Worm (Caenorhabditis elegans) whole organism, L4 larva: ENCODE results near the gene srbc-58.

Source experiments
- F49E8.2 ChIP-seq: sonication (generic microtip); optimal IDR thresholded peaks from 2 replicates; lab custom pipeline; 2016; ENCODE audit warnings: missing compliant biosample characterization, mild to moderate bottlenecking, missing genetic modification characterization, borderline replicate concordance
- Y105C5A.15 ChIP-seq: fragments of 200-800 bp; sonication (Bioruptor generic); IDR thresholded peaks from 2 replicates; pipeline ENCODE4 v1.3.6; 2022; ENCODE audit warnings: missing genetic modification characterization, missing compliant biosample characterization
- fos-1 ChIP-seq: fragments of 150-350 bp; optimal IDR thresholded peaks from 2 replicates; lab custom pipeline; 2014; ENCODE audit warnings: missing biosample characterization, missing genetic modification characterization
- hlh-30 ChIP-seq: sonication (generic microtip); optimal IDR thresholded peaks from 2 replicates; lab custom pipeline; 2017; ENCODE audit warnings: antibody characterized with exemption, mild to moderate bottlenecking, missing genetic modification characterization, missing compliant biosample characterization; ENCODE audit not compliant: insufficient read depth
- mep-1 ChIP-seq: fragments of 150-350 bp; sonication (generic microtip); optimal IDR thresholded peaks from 3 replicates; lab custom pipeline; 2014; ENCODE audit warnings: missing biosample characterization, missing genetic modification characterization
- nhr-111 ChIP-seq: fragments of 200-800 bp; sonication (Bioruptor generic); optimal IDR thresholded peaks from 2 replicates; lab custom pipeline; 2018; ENCODE audit warnings: mild to moderate bottlenecking, missing genetic modification characterization, missing compliant biosample characterization
- nhr-28 ChIP-seq: fragments of 150-350 bp; optimal IDR thresholded peaks from 2 replicates; lab custom pipeline; 2014; ENCODE audit warnings: missing biosample characterization, missing genetic modification characterization
- nhr-42 ChIP-seq: fragments of 200-800 bp; sonication (Bioruptor generic); IDR thresholded peaks from 2 replicates; pipeline ENCODE4 v1.3.6; 2022; ENCODE audit warnings: missing genetic modification characterization, missing compliant biosample characterization
- pha-4 ChIP-seq, 2 experiments: fragments of 150-350 bp in 1 of 2; fragments of 200-800 bp in 1 of 2; sonication (Bioruptor generic) in 1 of 2; IDR thresholded peaks in 1 of 2; optimal IDR thresholded peaks in 1 of 2; 2 replicates each; pipeline versions ENCODE4 v1.3.6 to Lab custom; 2014 to 2022; ENCODE audit warnings: missing genetic modification characterization in 2 of 2, missing genetic modification reagents in 2 of 2, missing biosample characterization in 1 of 2, missing compliant biosample characterization in 1 of 2
- snpc-4 ChIP-seq: fragments of 150-350 bp; optimal IDR thresholded peaks from 2 replicates; lab custom pipeline; 2014; ENCODE audit warnings: missing biosample characterization, missing genetic modification characterization
- unc-62 ChIP-seq, 3 experiments: fragments of 150-350 bp in 1 of 3; sonication (generic microtip); optimal IDR thresholded peaks in 2 of 3; peaks in 1 of 3; 1 replicate in 1 of 3; 2 replicates in 2 of 3; lab custom pipeline; 2014 to 2017; ENCODE audit warnings: missing biosample characterization in 3 of 3, missing genetic modification characterization in 3 of 3, missing genetic modification reagents in 3 of 3, missing genotype in 1 of 3
- zfp-3 ChIP-seq: fragments of 200-800 bp; sonication (Bioruptor generic); conservative IDR thresholded peaks from 2 replicates; pipeline ENCODE4 v1.3.6; 2022; ENCODE audit warnings: missing genetic modification reagents, missing genetic modification characterization, missing compliant biosample characterization
- ztf-7 ChIP-seq: fragments of 150-350 bp; optimal IDR thresholded peaks from 2 replicates; lab custom pipeline; 2014; ENCODE audit warnings: missing biosample characterization, missing genetic modification characterization

DNA sequence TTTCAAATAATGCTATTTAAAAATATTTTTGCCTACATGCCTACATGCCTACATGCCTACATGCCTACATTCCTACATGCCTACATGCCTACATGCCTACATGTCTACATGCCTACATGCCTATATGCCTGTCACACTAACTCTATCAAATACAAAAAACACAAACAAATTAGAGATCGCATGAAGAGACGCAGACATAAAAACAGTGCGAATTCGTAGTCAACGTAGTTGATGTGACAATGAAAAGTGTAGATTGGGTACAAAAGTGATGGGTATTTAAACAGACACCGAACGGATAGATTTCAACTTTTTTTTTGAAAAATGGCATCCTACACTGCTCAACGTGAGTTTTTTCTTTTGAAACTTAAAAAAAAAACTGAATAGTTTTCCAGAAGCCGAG, 2.5 kb downstream of the srbc-58 start, which contains the start of gene R09E12.9:
- TF ChIP-seq F49E8.2 (tag; lab: Kevin White, UChicago): no peak
- peak; percentile 100 for TF ChIP-seq nhr-28
- peak; percentile 95 for TF ChIP-seq nhr-42
- TF ChIP-seq unc-62 (GFP tag; optimal IDR thresholded peaks at IDR 0.05 in 1 of 2; lab: Kevin White, UChicago): no peak
- TF ChIP-seq unc-62 (tag; optimal IDR thresholded peaks at IDR 0.05; lab: Kevin White, UChicago): no peak
- no peak for TF ChIP-seq ztf-7 (tag; lab: Kevin White, UChicago)
- TF ChIP-seq fos-1 (tag; lab: Kevin White, UChicago): no peak
- no peak for TF ChIP-seq mep-1 (tag; lab: Kevin White, UChicago)
- no peak for TF ChIP-seq pha-4 (GFP tag; IDR thresholded peaks at IDR 0.05; lab: Robert Waterston, UW)
- TF ChIP-seq pha-4 (tag; optimal IDR thresholded peaks at IDR 0.05; lab: Kevin White, UChicago): no peak
- no peak for TF ChIP-seq snpc-4 (tag; lab: Kevin White, UChicago)
- no peak for TF ChIP-seq Y105C5A.15
- TF ChIP-seq nhr-111 (GFP tag; lab: Kevin White, UChicago): no peak
- TF ChIP-seq hlh-30 (tag; lab: Kevin White, UChicago): no peak
- no peak for TF ChIP-seq zfp-3 (GFP tag; lab: Robert Waterston, UW)
